Fruit fly (Drosophila melanogaster) whole organism, embryonic: ENCODE data around the gene CG33986.

Experiments used
- Ada2b ChIP-seq: fragments of 200-800 bp; sonication (Bioruptor generic); IDR thresholded peaks from 2 replicates; pipeline ENCODE4 v1.3.6; 2022; ENCODE audit warnings: missing biosample characterization, missing genetic modification characterization
- CG11560 ChIP-seq: fragments of 200-800 bp; sonication (Bioruptor generic); IDR thresholded peaks from 3 replicates; pipeline ENCODE4 v1.3.6; 2022; ENCODE audit warnings: missing biosample characterization, missing genetic modification characterization
- CG11696 ChIP-seq: fragments of 200-800 bp; sonication (Bioruptor generic); IDR thresholded peaks from 2 replicates; pipeline ENCODE4 v1.3.6; 2022; ENCODE audit warnings: missing biosample characterization, missing genetic modification characterization
- CG14965 ChIP-seq: fragments of 200-800 bp; sonication (Bioruptor generic); optimal IDR thresholded peaks from 2 replicates; lab custom pipeline; 2016; ENCODE audit warnings: missing biosample characterization, missing genetic modification characterization, borderline replicate concordance
- CG17186 ChIP-seq: fragments of 200-800 bp; sonication (Bioruptor generic); optimal IDR thresholded peaks from 3 replicates; lab custom pipeline; 2017; ENCODE audit warnings: missing biosample characterization, missing genetic modification reagents, missing genetic modification characterization
- CG17361 ChIP-seq: fragments of 200-800 bp; sonication (Bioruptor generic); IDR thresholded peaks from 3 replicates; pipeline ENCODE4 v1.3.6; 2022; ENCODE audit warnings: missing biosample characterization, missing genetic modification characterization
- CG17829 ChIP-seq: fragments of 200-800 bp; optimal IDR thresholded peaks from 2 replicates; lab custom pipeline; 2019; ENCODE audit warnings: missing biosample characterization, mild to moderate bottlenecking, missing genetic modification characterization, moderate library complexity
- CG18764 ChIP-seq: fragments of 200-800 bp; sonication (Bioruptor generic); optimal IDR thresholded peaks from 3 replicates; lab custom pipeline; 2016; ENCODE audit warnings: missing biosample characterization, missing genetic modification characterization
- CG3281 ChIP-seq: fragments of 200-800 bp; sonication (Bioruptor generic); optimal IDR thresholded peaks from 3 replicates; lab custom pipeline; 2017; ENCODE audit warnings: missing biosample characterization, mild to moderate bottlenecking, missing genetic modification characterization
- CG4328 ChIP-seq: fragments of 200-800 bp; sonication (Bioruptor generic); optimal IDR thresholded peaks from 3 replicates; lab custom pipeline; 2017; ENCODE audit warnings: missing biosample characterization, missing genetic modification reagents, missing genetic modification characterization
- CG5953 ChIP-seq: fragments of 200-800 bp; sonication (Bioruptor generic); IDR thresholded peaks from 2 replicates; pipeline ENCODE4 v1.3.6; 2022; ENCODE audit warnings: missing biosample characterization, missing genetic modification characterization
- CG6175 ChIP-seq: fragments of 200-800 bp; sonication (Bioruptor generic); IDR thresholded peaks from 3 replicates; pipeline ENCODE4 v1.3.6; 2022; ENCODE audit warnings: missing biosample characterization, missing genetic modification characterization
- CG6272 ChIP-seq: fragments of 200-800 bp; sonication (Bioruptor generic); IDR thresholded peaks from 2 replicates; pipeline ENCODE4 v1.3.6; 2022; ENCODE audit warnings: missing biosample characterization, missing genetic modification characterization
- CG6813 ChIP-seq: fragments of 200-800 bp; sonication (Bioruptor generic); optimal IDR thresholded peaks from 2 replicates; lab custom pipeline; 2017; ENCODE audit warnings: missing biosample characterization, missing genetic modification characterization, mild to moderate bottlenecking, moderate library complexity, missing genetic modification reagents
- CG8388 ChIP-seq: fragments of 200-800 bp; sonication (Bioruptor generic); optimal IDR thresholded peaks from 2 replicates; lab custom pipeline; 2019; ENCODE audit warnings: missing biosample characterization, mild to moderate bottlenecking, missing genetic modification characterization, moderate library complexity
- CkIIα-i1 ChIP-seq: fragments of 200-800 bp; sonication (Bioruptor generic); IDR thresholded peaks from 2 replicates; pipeline ENCODE4 v1.3.6; 2022; ENCODE audit warnings: missing biosample characterization, missing genetic modification characterization
- D19A ChIP-seq: fragments of 200-800 bp; optimal IDR thresholded peaks from 3 replicates; lab custom pipeline; 2019; ENCODE audit warnings: missing biosample characterization, mild to moderate bottlenecking, missing genetic modification characterization, moderate library complexity
- Dbx ChIP-seq: fragments of 200-800 bp; sonication (Bioruptor generic); IDR thresholded peaks from 3 replicates; pipeline ENCODE4 v1.3.6; 2022; ENCODE audit warnings: missing biosample characterization, missing genetic modification characterization
- E2f2 ChIP-seq: fragments of 200-800 bp; sonication (Bioruptor generic); IDR thresholded peaks from 2 replicates; pipeline ENCODE4 v1.3.6; 2022; ENCODE audit warnings: missing biosample characterization, missing genetic modification characterization
- Elba2 ChIP-seq: fragments of 200-800 bp; sonication (Bioruptor generic); optimal IDR thresholded peaks from 3 replicates; lab custom pipeline; 2016; ENCODE audit warnings: missing biosample characterization, missing genetic modification characterization
- Ets65A ChIP-seq: fragments of 200-800 bp; sonication (Bioruptor generic); peaks from one replicate; lab custom pipeline; 2016; ENCODE audit warnings: missing biosample characterization, missing genetic modification characterization
- HmgD ChIP-seq: fragments of 200-800 bp; sonication (Bioruptor generic); optimal IDR thresholded peaks from 3 replicates; lab custom pipeline; 2016; ENCODE audit warnings: missing biosample characterization, missing genetic modification characterization
- Hmr ChIP-seq: fragments of 200-800 bp; sonication (Bioruptor generic); optimal IDR thresholded peaks from 3 replicates; lab custom pipeline; 2017; ENCODE audit warnings: mild to moderate bottlenecking, missing biosample characterization, missing genetic modification reagents, missing genetic modification characterization
- Hr3 ChIP-seq: fragments of 200-800 bp; sonication (Bioruptor generic); optimal IDR thresholded peaks from 3 replicates; lab custom pipeline; 2016; ENCODE audit warnings: missing biosample characterization, missing genetic modification characterization
- Hr78 ChIP-seq, 2 experiments: fragments of 200-800 bp in 1 of 2; fragments of >200 bp in 1 of 2; sonication (Bioruptor generic) in 1 of 2; optimal IDR thresholded peaks; 2 replicates each; lab custom pipeline; 2017 to 2019; ENCODE audit warnings: missing biosample characterization in 2 of 2, missing genetic modification characterization in 2 of 2, mild to moderate bottlenecking in 1 of 2, moderate library complexity in 1 of 2
- NC2α ChIP-seq: fragments of 200-800 bp; sonication (Bioruptor generic); optimal IDR thresholded peaks from 2 replicates; lab custom pipeline; 2016; ENCODE audit warnings: missing biosample characterization, missing genetic modification characterization
- Neu2 ChIP-seq: fragments of 200-800 bp; sonication (Bioruptor generic); optimal IDR thresholded peaks from 3 replicates; lab custom pipeline; 2016; ENCODE audit warnings: missing biosample characterization, missing genetic modification characterization, borderline replicate concordance
- Sox102F ChIP-seq: fragments of 200-800 bp; sonication (Bioruptor generic); optimal IDR thresholded peaks from 2 replicates; lab custom pipeline; 2018; ENCODE audit warnings: missing biosample characterization, mild to moderate bottlenecking, missing genetic modification characterization, moderate library complexity
- corto ChIP-seq: fragments of 200-800 bp; sonication (Bioruptor generic); optimal IDR thresholded peaks from 2 replicates; lab custom pipeline; 2016; ENCODE audit warnings: missing biosample characterization, mild to moderate bottlenecking, missing genetic modification characterization, moderate library complexity
- crc ChIP-seq: fragments of 200-800 bp; sonication (Bioruptor generic); optimal IDR thresholded peaks from 2 replicates; lab custom pipeline; 2016; ENCODE audit warnings: missing biosample characterization, missing genetic modification characterization
- da ChIP-seq: fragments of 200-800 bp; sonication (Bioruptor generic); optimal IDR thresholded peaks from 2 replicates; lab custom pipeline; 2016; ENCODE audit warnings: missing biosample characterization, missing genetic modification characterization
- ewg ChIP-seq: fragments of 200-800 bp; sonication (Bioruptor generic); optimal IDR thresholded peaks from 3 replicates; lab custom pipeline; 2017; ENCODE audit warnings: mild to moderate bottlenecking, missing biosample characterization, missing genetic modification reagents, missing genetic modification characterization
- fru ChIP-seq: fragments of >200 bp; optimal IDR thresholded peaks from 2 replicates; lab custom pipeline; 2017
- gfzf ChIP-seq: fragments of 200-800 bp; sonication (Bioruptor generic); optimal IDR thresholded peaks from 2 replicates; lab custom pipeline; 2016; ENCODE audit warnings: missing biosample characterization, mild to moderate bottlenecking, missing genetic modification characterization, moderate library complexity
- grau ChIP-seq: fragments of 200-800 bp; optimal IDR thresholded peaks from 3 replicates; lab custom pipeline; 2019; ENCODE audit warnings: missing biosample characterization, mild to moderate bottlenecking, missing genetic modification characterization, moderate library complexity
- hkb ChIP-seq, 2 experiments: fragments of 200-800 bp in 1 of 2; fragments of >200 bp in 1 of 2; sonication (Bioruptor generic) in 1 of 2; IDR thresholded peaks in 1 of 2; optimal IDR thresholded peaks in 1 of 2; 2 replicates each; pipeline versions ENCODE4 v1.3.6 to Lab custom; 2017 to 2022; ENCODE audit warnings: missing biosample characterization in 1 of 2, missing genetic modification characterization in 1 of 2
- jigr1 ChIP-seq: fragments of 200-800 bp; sonication (Bioruptor generic); IDR thresholded peaks from 3 replicates; pipeline ENCODE4 v1.3.6; 2022; ENCODE audit warnings: missing biosample characterization, missing genetic modification characterization
- kay ChIP-seq: fragments of 200-800 bp; sonication (Bioruptor generic); optimal IDR thresholded peaks from 2 replicates; lab custom pipeline; 2016; ENCODE audit warnings: missing biosample characterization, missing genetic modification characterization
- lov ChIP-seq, 2 experiments: fragments of 200-800 bp in 1 of 2; fragments of >200 bp in 1 of 2; sonication (Bioruptor generic) in 1 of 2; IDR thresholded peaks in 1 of 2; optimal IDR thresholded peaks in 1 of 2; 2 replicates in 1 of 2; 3 replicates in 1 of 2; pipeline versions ENCODE4 v1.3.6 to Lab custom; 2017 to 2022; ENCODE audit warnings: missing biosample characterization in 1 of 2, missing genetic modification characterization in 1 of 2
- mam ChIP-seq: fragments of 200-800 bp; sonication (Bioruptor generic); optimal IDR thresholded peaks from 3 replicates; lab custom pipeline; 2016; ENCODE audit warnings: missing biosample characterization, missing genetic modification characterization
- nom ChIP-seq: fragments of 200-800 bp; sonication (Bioruptor generic); optimal IDR thresholded peaks from 2 replicates; lab custom pipeline; 2017; ENCODE audit warnings: missing biosample characterization, missing genetic modification characterization, mild to moderate bottlenecking, moderate library complexity, missing genetic modification reagents
- pita ChIP-seq: fragments of 200-800 bp; sonication (Bioruptor generic); optimal IDR thresholded peaks from 2 replicates; lab custom pipeline; 2017; ENCODE audit warnings: missing biosample characterization, mild to moderate bottlenecking, missing genetic modification characterization
- pros ChIP-seq: fragments of 200-800 bp; sonication (Bioruptor generic); optimal IDR thresholded peaks from 3 replicates; lab custom pipeline; 2019; ENCODE audit warnings: missing biosample characterization, mild to moderate bottlenecking, missing genetic modification characterization, moderate library complexity
- pum ChIP-seq: fragments of 200-800 bp; sonication (Bioruptor generic); optimal IDR thresholded peaks from 2 replicates; lab custom pipeline; 2016; ENCODE audit warnings: missing biosample characterization, missing genetic modification characterization
- seq ChIP-seq: fragments of 200-800 bp; sonication (Bioruptor generic); IDR thresholded peaks from 2 replicates; pipeline ENCODE4 v1.3.6; 2022; ENCODE audit warnings: missing biosample characterization, missing genetic modification characterization
- slbo ChIP-seq: fragments of 200-800 bp; sonication (Bioruptor generic); IDR thresholded peaks from 2 replicates; pipeline ENCODE4 v1.3.6; 2022; ENCODE audit warnings: missing biosample characterization, missing genetic modification characterization
- so ChIP-seq: fragments of 200-800 bp; sonication (Bioruptor generic); IDR thresholded peaks from 3 replicates; pipeline ENCODE4 v1.3.6; 2022; ENCODE audit warnings: missing biosample characterization, missing genetic modification characterization
- ssp ChIP-seq: fragments of 200-800 bp; sonication (Bioruptor generic); IDR thresholded peaks from 2 replicates; pipeline ENCODE4 v1.3.6; 2022; ENCODE audit warnings: missing biosample characterization, missing genetic modification characterization
- tna ChIP-seq: fragments of 200-800 bp; sonication (Bioruptor generic); IDR thresholded peaks from 2 replicates; pipeline ENCODE4 v1.3.6; 2022; ENCODE audit warnings: missing biosample characterization, missing genetic modification characterization; ENCODE audit not compliant: partially characterized antibody
- vnd ChIP-seq: fragments of 200-800 bp; sonication (Bioruptor generic); IDR thresholded peaks from 3 replicates; pipeline ENCODE4 v1.3.6; 2022; ENCODE audit warnings: missing biosample characterization, missing genetic modification characterization; ENCODE audit not compliant: partially characterized antibody

CG33986 gene

dm6 chr3L:15530638-15531225, 5.7 kb upstream of the CG33986 start (continued):
- TF ChIP-seq Ada2b (GFP tag; lab: Robert Waterston, UW) (no peak), ewg (GFP tag; lab: Kevin White, UChicago) (no peak), pum (no peak), CG6175 (GFP tag; lab: Robert Waterston, UW) (no peak), E2f2 (GFP tag; lab: Robert Waterston, UW) (no peak), lov (optimal IDR thresholded peaks at IDR 0.05; lab: Kevin White, UChicago) (no peak), lov (GFP tag; IDR thresholded peaks at IDR 0.05; lab: Robert Waterston, UW) (no peak), CG4328 (peak; percentile 29), Hr78 (GFP tag; optimal IDR thresholded peaks at IDR 0.05; lab: Kevin White, UChicago) (no peak), CG17186 (no peak), D19A (tag; lab: Kevin White, UChicago) (no peak), CG17361 (GFP tag; lab: Robert Waterston, UW) (no peak), da (no peak), CG6272 (GFP tag; lab: Robert Waterston, UW) (no peak), Sox102F (GFP tag; lab: Kevin White, UChicago) (no peak), Hr3 (GFP tag; lab: Kevin White, UChicago) (no peak), vnd (no peak), CG8388 (GFP tag; lab: Kevin White, UChicago) (no peak), CG3281 (GFP tag; lab: Kevin White, UChicago) (no peak), slbo (GFP tag; lab: Robert Waterston, UW) (no peak), pros (GFP tag; lab: Kevin White, UChicago) (no peak), seq (GFP tag; lab: Robert Waterston, UW) (no peak), gfzf (GFP tag; lab: Kevin White, UChicago) (no peak), CkIIα-i1 (GFP tag; lab: Robert Waterston, UW) (no peak), crc (GFP tag; lab: Kevin White, UChicago) (no peak), jigr1 (GFP tag; lab: Robert Waterston, UW) (no peak), CG17829 (no peak), nom (GFP tag; lab: Kevin White, UChicago) (peak; percentile 32), Hmr (GFP tag; lab: Kevin White, UChicago) (no peak), Dbx (GFP tag; lab: Robert Waterston, UW) (no peak), corto (GFP tag; lab: Kevin White, UChicago) (no peak), grau (tag; lab: Kevin White, UChicago) (no peak), CG18764 (GFP tag; lab: Kevin White, UChicago) (no peak), tna (no peak), Elba2 (no peak), kay (GFP tag; lab: Kevin White, UChicago) (no peak), mam (GFP tag; lab: Kevin White, UChicago) (no peak), Ets65A (no peak), CG11560 (no peak), HmgD (GFP tag; lab: Kevin White, UChicago) (no peak), ssp (no peak), CG6813 (peak; percentile 31), Neu2 (GFP tag; lab: Kevin White, UChicago) (no peak), NC2α (no peak), hkb (optimal IDR thresholded peaks at IDR 0.05; lab: Kevin White, UChicago) (no peak), hkb (GFP tag; IDR thresholded peaks at IDR 0.05; lab: Robert Waterston, UW) (no peak), CG5953 (GFP tag; lab: Robert Waterston, UW) (no peak), so (GFP tag; lab: Robert Waterston, UW) (no peak), pita (GFP tag; lab: Kevin White, UChicago) (no peak), fru (lab: Kevin White, UChicago) (no peak), CG14965 (GFP tag; lab: Kevin White, UChicago) (no peak), CG11696 (GFP tag; lab: Robert Waterston, UW) (no peak)
